Worm (Caenorhabditis elegans) whole organism, early embryonic: ENCODE data around the gene gpr-2.

Experiments used
- ama-1 ChIP-seq: fragments of 150-350 bp; optimal IDR thresholded peaks from 2 replicates; lab custom pipeline; 2014
- ets-7 ChIP-seq: sonication (generic microtip); optimal IDR thresholded peaks from 2 replicates; lab custom pipeline; 2016; ENCODE audit warnings: missing genotype, missing genetic modification characterization, missing compliant biosample characterization
- flt-1 ChIP-seq: fragments of 200-800 bp; sonication (Bioruptor generic); IDR thresholded peaks from 2 replicates; pipeline ENCODE4 v1.3.6; 2022; ENCODE audit warnings: missing genetic modification characterization, missing compliant biosample characterization
- hmbx-1 ChIP-seq: sonication (generic microtip); optimal IDR thresholded peaks from 2 replicates; lab custom pipeline; 2016; ENCODE audit warnings: mild to moderate bottlenecking, missing genetic modification characterization, missing compliant biosample characterization
- hmg-4 ChIP-seq: fragments of 200-800 bp; sonication (Bioruptor generic); optimal IDR thresholded peaks from 2 replicates; lab custom pipeline; 2018; ENCODE audit warnings: mild to moderate bottlenecking, missing genetic modification characterization, missing compliant biosample characterization
- scrt-1 ChIP-seq: fragments of 200-800 bp; sonication (Bioruptor generic); IDR thresholded peaks from 2 replicates; pipeline ENCODE4 v1.3.6; 2022; ENCODE audit warnings: missing genetic modification characterization, missing compliant biosample characterization
- tbx-11 ChIP-seq: fragments of 200-800 bp; sonication (Bioruptor generic); IDR thresholded peaks from 2 replicates; pipeline ENCODE4 v1.3.6; 2022; ENCODE audit warnings: missing genetic modification characterization, missing compliant biosample characterization
- tbx-37 ChIP-seq: fragments of 200-800 bp; sonication (Bioruptor generic); conservative IDR thresholded peaks from 2 replicates; pipeline ENCODE4 v1.3.6; 2022; ENCODE audit warnings: missing genetic modification reagents, missing genetic modification characterization, missing compliant biosample characterization

- no peak for TF ChIP-seq ama-1 (lab: Kevin White, UChicago)
- TF ChIP-seq flt-1 (GFP tag; lab: Robert Waterston, UW) = no peak
- no peak for TF ChIP-seq hmg-4 (GFP tag; lab: Kevin White, UChicago)
- TF ChIP-seq ets-7 (tag; lab: Kevin White, UChicago) = no peak
- TF ChIP-seq tbx-11 (GFP tag; lab: Robert Waterston, UW) = no peak
- no peak for TF ChIP-seq tbx-37 (GFP tag; lab: Robert Waterston, UW)
- no peak for TF ChIP-seq hmbx-1 (tag; lab: Kevin White, UChicago)
- no peak for TF ChIP-seq scrt-1
These were observed at the start of gene gpr-2, which contains the start of gene rgr-1 for ce11 chrIII:9393114-9393780.
